Fruit fly (Drosophila melanogaster) whole organism, embryonic: ENCODE data around the gene CG9471.
A peak's percentile ranks its signal among the peaks of the same experiment; 100 is the strongest.

ENCODE experiments used
- ATbp ChIP-seq: fragments of 200-800 bp; sonication (Bioruptor generic); optimal IDR thresholded peaks from 2 replicates; lab custom pipeline; 2017; ENCODE audit warnings: missing biosample characterization, mild to moderate bottlenecking, missing genetic modification characterization, missing genetic modification reagents
- Antp ChIP-seq: fragments of 200-800 bp; sonication (Bioruptor generic); optimal IDR thresholded peaks from 3 replicates; lab custom pipeline; 2016; ENCODE audit warnings: missing biosample characterization, missing genetic modification characterization
- Asciz ChIP-seq: fragments of 200-800 bp; sonication (Bioruptor generic); optimal IDR thresholded peaks from 2 replicates; lab custom pipeline; 2017; ENCODE audit warnings: missing biosample characterization, mild to moderate bottlenecking, missing genetic modification characterization, missing genetic modification reagents
- CG10366 ChIP-seq: fragments of 200-800 bp; sonication (Bioruptor generic); IDR thresholded peaks from 2 replicates; pipeline ENCODE4 v1.3.6; 2022; ENCODE audit warnings: missing biosample characterization, missing genetic modification characterization
- CG10543 ChIP-seq: fragments of 200-800 bp; sonication (Bioruptor generic); optimal IDR thresholded peaks from 3 replicates; lab custom pipeline; 2017; ENCODE audit warnings: missing biosample characterization, mild to moderate bottlenecking, missing genetic modification characterization, moderate library complexity
- CG11504 ChIP-seq: fragments of 200-800 bp; sonication (Bioruptor generic); optimal IDR thresholded peaks from 3 replicates; lab custom pipeline; 2019; ENCODE audit warnings: missing biosample characterization, mild to moderate bottlenecking, missing genetic modification characterization, moderate library complexity
- CG14860 ChIP-seq: fragments of 200-800 bp; sonication (Bioruptor generic); IDR thresholded peaks from 3 replicates; pipeline ENCODE4 v1.3.6; 2022; ENCODE audit warnings: missing biosample characterization, missing genetic modification characterization; ENCODE audit not compliant: partially characterized antibody
- CG16779 ChIP-seq: fragments of 200-800 bp; sonication (Bioruptor generic); IDR thresholded peaks from 2 replicates; pipeline ENCODE4 v1.3.6; 2022; ENCODE audit warnings: missing biosample characterization, missing genetic modification characterization
- CG16815 ChIP-seq: fragments of 200-800 bp; sonication (Bioruptor generic); optimal IDR thresholded peaks from 3 replicates; lab custom pipeline; 2017; ENCODE audit warnings: missing biosample characterization, mild to moderate bottlenecking, missing genetic modification characterization
- CG17359 ChIP-seq: fragments of 200-800 bp; sonication (Bioruptor generic); optimal IDR thresholded peaks from 3 replicates; lab custom pipeline; 2018; ENCODE audit warnings: missing biosample characterization, mild to moderate bottlenecking, missing genetic modification characterization, moderate library complexity
- CG17829 ChIP-seq: fragments of 200-800 bp; optimal IDR thresholded peaks from 2 replicates; lab custom pipeline; 2019; ENCODE audit warnings: missing biosample characterization, mild to moderate bottlenecking, missing genetic modification characterization, moderate library complexity
- CG18476 ChIP-seq: fragments of 200-800 bp; sonication (Bioruptor generic); optimal IDR thresholded peaks from 2 replicates; lab custom pipeline; 2016; ENCODE audit warnings: missing biosample characterization, mild to moderate bottlenecking, missing genetic modification characterization
- CG2712 ChIP-seq: fragments of 200-800 bp; optimal IDR thresholded peaks from 3 replicates; lab custom pipeline; 2019; ENCODE audit warnings: missing biosample characterization, mild to moderate bottlenecking, missing genetic modification characterization, moderate library complexity
- CG31224 ChIP-seq: fragments of 200-800 bp; sonication (Bioruptor generic); IDR thresholded peaks from 2 replicates; pipeline ENCODE4 v1.3.6; 2022; ENCODE audit warnings: missing biosample characterization, missing genetic modification characterization
- CG3281 ChIP-seq: fragments of 200-800 bp; sonication (Bioruptor generic); optimal IDR thresholded peaks from 3 replicates; lab custom pipeline; 2017; ENCODE audit warnings: missing biosample characterization, mild to moderate bottlenecking, missing genetic modification characterization
- CG6791 ChIP-seq: fragments of 200-800 bp; sonication (Bioruptor generic); IDR thresholded peaks from 3 replicates; pipeline ENCODE4 v1.3.6; 2022; ENCODE audit warnings: missing biosample characterization, missing genetic modification characterization; ENCODE audit not compliant: partially characterized antibody
- CG6854 ChIP-seq: fragments of 200-800 bp; sonication (Bioruptor generic); optimal IDR thresholded peaks from 3 replicates; lab custom pipeline; 2017; ENCODE audit warnings: missing biosample characterization, mild to moderate bottlenecking, missing genetic modification characterization
- CG7357 ChIP-seq: fragments of 200-800 bp; sonication (Bioruptor generic); IDR thresholded peaks from 3 replicates; pipeline ENCODE4 v1.3.6; 2022; ENCODE audit warnings: missing biosample characterization, missing genetic modification characterization
- CTCF ChIP-seq: fragments of 200-800 bp; sonication (Bioruptor generic); optimal IDR thresholded peaks from 2 replicates; lab custom pipeline; 2017; ENCODE audit warnings: missing biosample characterization, mild to moderate bottlenecking, missing genetic modification characterization, moderate library complexity
- CoRest ChIP-seq: fragments of 200-800 bp; sonication (Bioruptor generic); optimal IDR thresholded peaks from 3 replicates; lab custom pipeline; 2018; ENCODE audit warnings: missing biosample characterization, mild to moderate bottlenecking, missing genetic modification characterization, moderate library complexity
- Deaf1 ChIP-seq: fragments of 200-800 bp; optimal IDR thresholded peaks from 3 replicates; lab custom pipeline; 2019; ENCODE audit warnings: missing biosample characterization, mild to moderate bottlenecking, missing genetic modification characterization, moderate library complexity
- Dip3 ChIP-seq: fragments of 200-800 bp; sonication (Bioruptor generic); optimal IDR thresholded peaks from 3 replicates; lab custom pipeline; 2016; ENCODE audit warnings: missing biosample characterization, missing genetic modification characterization
- Dll ChIP-seq: fragments of 200-800 bp; sonication (Bioruptor generic); IDR thresholded peaks from 4 replicates; pipeline ENCODE4 v1.3.6; 2022; ENCODE audit warnings: missing biosample characterization, missing genetic modification characterization; ENCODE audit not compliant: partially characterized antibody
- Doc3 ChIP-seq: fragments of 200-800 bp; sonication (Bioruptor generic); IDR thresholded peaks from 3 replicates; pipeline ENCODE4 v1.3.6; 2022; ENCODE audit warnings: missing biosample characterization, missing genetic modification characterization; ENCODE audit not compliant: partially characterized antibody
- Fer2 ChIP-seq: fragments of 200-800 bp; sonication (Bioruptor generic); optimal IDR thresholded peaks from 2 replicates; lab custom pipeline; 2018; ENCODE audit warnings: missing biosample characterization, mild to moderate bottlenecking, missing genetic modification characterization, moderate library complexity
- Fer3 ChIP-seq: fragments of 200-800 bp; sonication (Bioruptor generic); optimal IDR thresholded peaks from 2 replicates; lab custom pipeline; 2018; ENCODE audit warnings: missing biosample characterization, mild to moderate bottlenecking, missing genetic modification characterization, moderate library complexity
- Kr ChIP-seq: fragments of 200-800 bp; sonication (Bioruptor generic); optimal IDR thresholded peaks from 2 replicates; lab custom pipeline; 2017; ENCODE audit warnings: missing biosample characterization, mild to moderate bottlenecking, missing genetic modification characterization
- Oaz ChIP-seq: fragments of 200-800 bp; sonication (Bioruptor generic); IDR thresholded peaks from 2 replicates; pipeline ENCODE4 v1.3.6; 2022; ENCODE audit warnings: missing biosample characterization, missing genetic modification characterization
- Rfx ChIP-seq: fragments of 200-800 bp; sonication (Bioruptor generic); IDR thresholded peaks from 2 replicates; pipeline ENCODE4 v1.3.6; 2022; ENCODE audit warnings: missing biosample characterization, missing genetic modification characterization
- Sox100B ChIP-seq: fragments of 200-800 bp; sonication (Bioruptor generic); optimal IDR thresholded peaks from 3 replicates; lab custom pipeline; 2018; ENCODE audit warnings: missing biosample characterization, mild to moderate bottlenecking, missing genetic modification characterization
- Xbp1 ChIP-seq: fragments of 200-800 bp; sonication (Bioruptor generic); optimal IDR thresholded peaks from 3 replicates; lab custom pipeline; 2016; ENCODE audit warnings: missing biosample characterization, mild to moderate bottlenecking, missing genetic modification characterization
- abd-A ChIP-seq: fragments of 200-800 bp; sonication (Bioruptor generic); optimal IDR thresholded peaks from 3 replicates; lab custom pipeline; 2019; ENCODE audit warnings: missing biosample characterization, mild to moderate bottlenecking, missing genetic modification characterization, moderate library complexity
- al ChIP-seq: fragments of 200-800 bp; sonication (Bioruptor generic); IDR thresholded peaks from 2 replicates; pipeline ENCODE4 v1.3.6; 2022; ENCODE audit warnings: missing biosample characterization, missing genetic modification characterization
- amos ChIP-seq: fragments of 200-800 bp; sonication (Bioruptor generic); IDR thresholded peaks from 2 replicates; pipeline ENCODE4 v1.3.6; 2022; ENCODE audit warnings: missing biosample characterization, missing genetic modification characterization; ENCODE audit not compliant: partially characterized antibody
- cg ChIP-seq: fragments of 200-800 bp; sonication (Bioruptor generic); optimal IDR thresholded peaks from 3 replicates; lab custom pipeline; 2019; ENCODE audit warnings: missing biosample characterization, mild to moderate bottlenecking, missing genetic modification characterization, moderate library complexity
- dan ChIP-seq: fragments of 200-800 bp; sonication (Bioruptor generic); IDR thresholded peaks from 2 replicates; pipeline ENCODE4 v1.3.6; 2022; ENCODE audit warnings: missing biosample characterization, missing genetic modification characterization
- fd96Cb ChIP-seq: fragments of 200-800 bp; sonication (Bioruptor generic); optimal IDR thresholded peaks from 2 replicates; lab custom pipeline; 2018; ENCODE audit warnings: missing biosample characterization, mild to moderate bottlenecking, missing genetic modification characterization, moderate library complexity
- ftz-f1 ChIP-seq: fragments of 200-800 bp; sonication (Bioruptor generic); optimal IDR thresholded peaks from 2 replicates; lab custom pipeline; 2016; ENCODE audit warnings: missing biosample characterization, missing genetic modification characterization
- gce ChIP-seq: fragments of 200-800 bp; sonication (Bioruptor generic); IDR thresholded peaks from 3 replicates; pipeline ENCODE4 v1.3.6; 2022; ENCODE audit warnings: missing biosample characterization, missing genetic modification characterization
- gsb ChIP-seq: fragments of 200-800 bp; sonication (Bioruptor generic); IDR thresholded peaks from 2 replicates; pipeline ENCODE4 v1.3.6; 2022; ENCODE audit warnings: missing biosample characterization, missing genetic modification characterization
- kni ChIP-seq: fragments of 200-800 bp; sonication (Bioruptor generic); optimal IDR thresholded peaks from 3 replicates; lab custom pipeline; 2017; ENCODE audit warnings: mild to moderate bottlenecking, missing biosample characterization, missing genetic modification reagents, missing genetic modification characterization
- knrl ChIP-seq: fragments of 200-800 bp; sonication (Bioruptor generic); IDR thresholded peaks from 3 replicates; pipeline ENCODE4 v1.3.6; 2022; ENCODE audit warnings: missing biosample characterization, missing genetic modification characterization; ENCODE audit not compliant: partially characterized antibody
- pan ChIP-seq, 4 experiments: fragments of >200 bp in 3 of 4; fragments of 200-800 bp in 1 of 4; sonication (Bioruptor generic) in 1 of 4; optimal IDR thresholded peaks in 3 of 4; IDR thresholded peaks in 1 of 4; 2 replicates each; pipeline versions ENCODE4 v1.3.6 to Lab custom; 2017 to 2022; ENCODE audit warnings: missing biosample characterization in 2 of 4, missing genetic modification characterization in 2 of 4, mixed read lengths in 1 of 4
- peb ChIP-seq: fragments of 200-800 bp; sonication (Bioruptor generic); IDR thresholded peaks from 2 replicates; pipeline ENCODE4 v1.3.6; 2022; ENCODE audit warnings: missing biosample characterization, missing genetic modification characterization
- pita ChIP-seq: fragments of 200-800 bp; sonication (Bioruptor generic); optimal IDR thresholded peaks from 2 replicates; lab custom pipeline; 2017; ENCODE audit warnings: missing biosample characterization, mild to moderate bottlenecking, missing genetic modification characterization
- slou ChIP-seq: fragments of 200-800 bp; sonication (Bioruptor generic); optimal IDR thresholded peaks from 3 replicates; lab custom pipeline; 2016; ENCODE audit warnings: missing biosample characterization, missing genetic modification characterization
- vfl ChIP-seq: fragments of 200-800 bp; sonication (Bioruptor generic); optimal IDR thresholded peaks from 2 replicates; lab custom pipeline; 2016; ENCODE audit warnings: missing biosample characterization, missing genetic modification characterization
- zen ChIP-seq: fragments of 200-800 bp; sonication (Bioruptor generic); optimal IDR thresholded peaks from 3 replicates; lab custom pipeline; 2018; ENCODE audit warnings: missing biosample characterization, mild to moderate bottlenecking, missing genetic modification characterization, moderate library complexity

CG9471 gene

DNA sequence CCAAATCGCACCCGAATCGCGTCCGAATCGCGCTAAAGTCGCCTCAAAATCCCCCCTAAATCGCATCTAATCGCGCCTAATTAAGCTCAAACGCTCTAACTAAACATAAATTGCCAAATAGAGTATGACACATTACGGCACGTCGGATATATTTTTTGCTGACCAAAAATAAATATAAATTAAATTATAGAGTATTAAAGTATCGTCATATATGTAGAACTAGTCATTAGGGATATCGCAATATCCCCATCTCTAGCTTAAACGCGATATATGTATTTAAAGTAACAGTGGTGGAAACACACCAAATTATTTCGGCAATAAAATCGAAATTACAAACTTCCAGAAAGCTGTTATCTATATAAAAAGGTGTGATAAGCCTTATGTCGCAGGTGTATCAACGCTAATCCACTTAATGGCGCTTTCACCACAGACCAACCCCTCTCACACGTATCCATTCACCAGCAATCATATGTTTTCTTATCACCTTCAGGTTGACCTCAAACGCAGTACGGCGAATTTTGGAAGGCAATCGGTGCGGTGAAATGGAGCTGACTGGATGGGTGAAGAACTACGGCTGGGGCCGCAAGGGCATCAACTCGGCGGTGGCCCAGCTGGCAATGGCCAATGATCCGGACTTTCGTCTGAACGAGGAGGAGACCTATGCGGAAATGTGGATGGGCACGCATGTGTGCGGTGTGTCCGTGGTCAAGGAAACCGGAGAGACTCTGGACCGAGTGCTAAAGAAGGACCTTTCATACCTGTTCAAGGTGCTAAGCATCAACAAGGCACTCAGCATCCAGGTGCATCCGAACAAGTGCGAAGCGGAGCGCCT is 11.8 kb downstream of the CG9471 start, which contains the start of gene Mpi (continued):
- TF ChIP-seq Dll (GFP tag; lab: Robert Waterston, UW) (peak; percentile 67), ATbp (GFP tag; lab: Kevin White, UChicago) (no peak), gsb (no peak), CG16815 (no peak), CG2712 (tag; lab: Kevin White, UChicago) (no peak), CG16779 (GFP tag; lab: Robert Waterston, UW) (no peak), zen (peak; percentile 78), pita (GFP tag; lab: Kevin White, UChicago) (no peak), CG6791 (no peak), CG14860 (GFP tag; lab: Robert Waterston, UW) (no peak), Doc3 (GFP tag; lab: Robert Waterston, UW) (peak; percentile 53; the same call in 2 of the 3 replicates), Sox100B (GFP tag; lab: Kevin White, UChicago) (no peak), CG7357 (GFP tag; lab: Robert Waterston, UW) (peak; percentile 89), knrl (GFP tag; lab: Robert Waterston, UW) (peak; percentile 49; the same call in 2 of the 3 replicates), CG17359 (tag; lab: Kevin White, UChicago) (peak; percentile 33), CG31224 (GFP tag; lab: Robert Waterston, UW) (no peak), CG10366 (GFP tag; lab: Robert Waterston, UW) (peak; percentile 13; the same call in 1 of the 2 replicates), Fer2 (tag; lab: Kevin White, UChicago) (no peak), fd96Cb (tag; lab: Kevin White, UChicago) (peak; percentile 19), peb (GFP tag; lab: Robert Waterston, UW) (no peak), Dip3 (GFP tag; lab: Kevin White, UChicago) (no peak), Antp (GFP tag; lab: Kevin White, UChicago) (no peak), CoRest (tag; lab: Kevin White, UChicago) (peak; percentile 40), al (GFP tag; lab: Robert Waterston, UW) (no peak), CG11504 (tag; lab: Kevin White, UChicago) (no peak), Oaz (GFP tag; lab: Robert Waterston, UW) (no peak), CTCF (GFP tag; lab: Kevin White, UChicago) (no peak), ftz-f1 (peak; percentile 71), pan (optimal IDR thresholded peaks at IDR 0.05; lab: Kevin White, UChicago) (no peak), pan (GFP tag; optimal IDR thresholded peaks at IDR 0.05 in 1 of 2, IDR thresholded peaks at IDR 0.05 in 1 of 2) (peak in 1 of 2 experiments; percentile 28), cg (GFP tag; lab: Kevin White, UChicago) (no peak), CG3281 (GFP tag; lab: Kevin White, UChicago) (peak; percentile 33), Rfx (peak; percentile 43), Asciz (no peak), kni (no peak), gce (GFP tag; lab: Robert Waterston, UW) (no peak), abd-A (tag; lab: Kevin White, UChicago) (no peak), CG10543 (GFP tag; lab: Kevin White, UChicago) (peak; percentile 25), CG18476 (GFP tag; lab: Kevin White, UChicago) (no peak), CG17829 (peak; percentile 50), dan (GFP tag; lab: Robert Waterston, UW) (no peak), CG6854 (GFP tag; lab: Kevin White, UChicago) (peak; percentile 8), amos (GFP tag; lab: Robert Waterston, UW) (peak; percentile 52; the same call in 1 of the 2 replicates), Xbp1 (no peak), Deaf1 (no peak), Fer3 (tag; lab: Kevin White, UChicago) (no peak), vfl (GFP tag; lab: Kevin White, UChicago) (no peak), slou (GFP tag; lab: Kevin White, UChicago) (no peak), Kr (GFP tag; lab: Kevin White, UChicago) (no peak)
